Fruit fly (Drosophila melanogaster) whole organism, embryonic: ENCODE results near the gene RpS25.

ENCODE experiments used
- Aef1 ChIP-seq: fragments of 200-800 bp; sonication (Bioruptor generic); IDR thresholded peaks from 3 replicates; pipeline ENCODE4 v1.3.6; 2022; ENCODE audit warnings: missing biosample characterization, missing genetic modification characterization
- Asciz ChIP-seq: fragments of 200-800 bp; sonication (Bioruptor generic); optimal IDR thresholded peaks from 2 replicates; lab custom pipeline; 2017; ENCODE audit warnings: missing biosample characterization, mild to moderate bottlenecking, missing genetic modification characterization, missing genetic modification reagents
- Bgb ChIP-seq: fragments of 200-800 bp; sonication (Bioruptor generic); IDR thresholded peaks from 2 replicates; pipeline ENCODE4 v1.3.6; 2022; ENCODE audit warnings: missing biosample characterization, missing genetic modification characterization; ENCODE audit not compliant: partially characterized antibody
- CG10654 ChIP-seq: fragments of 200-800 bp; sonication (Bioruptor generic); optimal IDR thresholded peaks from 2 replicates; lab custom pipeline; 2016; ENCODE audit warnings: missing biosample characterization, missing genetic modification characterization
- CG11456 ChIP-seq: fragments of 200-800 bp; sonication (Bioruptor generic); IDR thresholded peaks from 3 replicates; pipeline ENCODE4 v1.3.6; 2022; ENCODE audit warnings: missing biosample characterization, missing genetic modification characterization
- CG12219 ChIP-seq: fragments of 200-800 bp; sonication (Bioruptor generic); optimal IDR thresholded peaks from 3 replicates; lab custom pipeline; 2018; ENCODE audit warnings: missing biosample characterization, mild to moderate bottlenecking, missing genetic modification characterization
- CG12942 ChIP-seq: fragments of 200-800 bp; sonication (Bioruptor generic); optimal IDR thresholded peaks from 3 replicates; lab custom pipeline; 2016; ENCODE audit warnings: missing biosample characterization, missing genetic modification characterization
- CG13287 ChIP-seq: fragments of 200-800 bp; sonication (Bioruptor generic); IDR thresholded peaks from 2 replicates; pipeline ENCODE4 v1.3.6; 2022; ENCODE audit warnings: missing biosample characterization, missing genetic modification characterization; ENCODE audit not compliant: partially characterized antibody
- CG13296 ChIP-seq: fragments of 200-800 bp; sonication (Bioruptor generic); optimal IDR thresholded peaks from 3 replicates; lab custom pipeline; 2018; ENCODE audit warnings: missing biosample characterization, mild to moderate bottlenecking, missing genetic modification characterization
- CG13775 ChIP-seq: fragments of 200-800 bp; sonication (Bioruptor generic); optimal IDR thresholded peaks from 3 replicates; lab custom pipeline; 2017; ENCODE audit warnings: missing biosample characterization, mild to moderate bottlenecking, missing genetic modification characterization
- CG1529 ChIP-seq: fragments of 200-800 bp; sonication (Bioruptor generic); optimal IDR thresholded peaks from 3 replicates; lab custom pipeline; 2018; ENCODE audit warnings: missing biosample characterization, missing genetic modification characterization
- CG15514 ChIP-seq: fragments of 200-800 bp; sonication (Bioruptor generic); optimal IDR thresholded peaks from 3 replicates; lab custom pipeline; 2017; ENCODE audit warnings: missing biosample characterization, missing genetic modification characterization, mild to moderate bottlenecking, moderate library complexity, missing genetic modification reagents
- CG2712 ChIP-seq: fragments of 200-800 bp; optimal IDR thresholded peaks from 3 replicates; lab custom pipeline; 2019; ENCODE audit warnings: missing biosample characterization, mild to moderate bottlenecking, missing genetic modification characterization, moderate library complexity
- CG30403 ChIP-seq: fragments of 200-800 bp; sonication (Bioruptor generic); optimal IDR thresholded peaks from 3 replicates; lab custom pipeline; 2016; ENCODE audit warnings: missing biosample characterization, missing genetic modification characterization
- CG4424 ChIP-seq: fragments of 200-800 bp; sonication (Bioruptor generic); optimal IDR thresholded peaks from 3 replicates; lab custom pipeline; 2016; ENCODE audit warnings: missing biosample characterization, missing genetic modification characterization
- CG5180 ChIP-seq: fragments of 200-800 bp; sonication (Bioruptor generic); optimal IDR thresholded peaks from 3 replicates; lab custom pipeline; 2017; ENCODE audit warnings: missing biosample characterization, missing genetic modification characterization, mild to moderate bottlenecking, moderate library complexity, missing genetic modification reagents
- CG6791 ChIP-seq: fragments of 200-800 bp; sonication (Bioruptor generic); IDR thresholded peaks from 3 replicates; pipeline ENCODE4 v1.3.6; 2022; ENCODE audit warnings: missing biosample characterization, missing genetic modification characterization; ENCODE audit not compliant: partially characterized antibody
- CG6813 ChIP-seq: fragments of 200-800 bp; sonication (Bioruptor generic); optimal IDR thresholded peaks from 2 replicates; lab custom pipeline; 2017; ENCODE audit warnings: missing biosample characterization, missing genetic modification characterization, mild to moderate bottlenecking, moderate library complexity, missing genetic modification reagents
- CG8388 ChIP-seq: fragments of 200-800 bp; sonication (Bioruptor generic); optimal IDR thresholded peaks from 2 replicates; lab custom pipeline; 2019; ENCODE audit warnings: missing biosample characterization, mild to moderate bottlenecking, missing genetic modification characterization, moderate library complexity
- CG9727 ChIP-seq: fragments of 200-800 bp; sonication (Bioruptor generic); optimal IDR thresholded peaks from 3 replicates; lab custom pipeline; 2017; ENCODE audit warnings: missing biosample characterization, mild to moderate bottlenecking, missing genetic modification characterization
- CG9797 ChIP-seq: fragments of 200-800 bp; sonication (Bioruptor generic); optimal IDR thresholded peaks from 3 replicates; lab custom pipeline; 2018; ENCODE audit warnings: missing biosample characterization, mild to moderate bottlenecking, missing genetic modification characterization
- Doc3 ChIP-seq: fragments of 200-800 bp; sonication (Bioruptor generic); IDR thresholded peaks from 3 replicates; pipeline ENCODE4 v1.3.6; 2022; ENCODE audit warnings: missing biosample characterization, missing genetic modification characterization; ENCODE audit not compliant: partially characterized antibody
- Dp ChIP-seq: fragments of 200-800 bp; sonication (Bioruptor generic); optimal IDR thresholded peaks from 2 replicates; lab custom pipeline; 2018; ENCODE audit warnings: missing biosample characterization, mild to moderate bottlenecking, missing genetic modification characterization, moderate library complexity
- Elba2 ChIP-seq: fragments of 200-800 bp; sonication (Bioruptor generic); optimal IDR thresholded peaks from 3 replicates; lab custom pipeline; 2016; ENCODE audit warnings: missing biosample characterization, missing genetic modification characterization
- GATAe ChIP-seq: fragments of 200-800 bp; sonication (Bioruptor generic); conservative IDR thresholded peaks from 2 replicates; pipeline ENCODE4 v1.3.6; 2022; ENCODE audit warnings: missing biosample characterization, missing genetic modification characterization
- Jarid2 ChIP-seq: fragments of 200-800 bp; sonication (Bioruptor generic); optimal IDR thresholded peaks from 3 replicates; lab custom pipeline; 2017; ENCODE audit warnings: mild to moderate bottlenecking, missing biosample characterization, missing genetic modification reagents, missing genetic modification characterization
- MBD-R2 ChIP-seq: fragments of 200-800 bp; sonication (Bioruptor generic); IDR thresholded peaks from 2 replicates; pipeline ENCODE4 v1.3.6; 2022; ENCODE audit warnings: missing biosample characterization, missing genetic modification characterization
- Mad ChIP-seq: fragments of 200-800 bp; sonication (Bioruptor generic); optimal IDR thresholded peaks from 2 replicates; lab custom pipeline; 2016; ENCODE audit warnings: missing biosample characterization, missing genetic modification characterization
- Med ChIP-seq: fragments of 200-800 bp; sonication (Bioruptor generic); peaks from one replicate; lab custom pipeline; 2016; ENCODE audit warnings: missing biosample characterization, missing genetic modification characterization, mild to moderate bottlenecking, inconsistent platforms, moderate library complexity
- NFAT ChIP-seq: fragments of 200-800 bp; sonication (Bioruptor generic); IDR thresholded peaks from 2 replicates; pipeline ENCODE4 v1.3.6; 2022; ENCODE audit warnings: missing biosample characterization, missing genetic modification characterization
- Nf-YA ChIP-seq: fragments of 200-800 bp; sonication (Bioruptor generic); IDR thresholded peaks from 2 replicates; pipeline ENCODE4 v1.3.6; 2022; ENCODE audit warnings: missing biosample characterization, missing genetic modification characterization
- Oli ChIP-seq: fragments of 200-800 bp; sonication (Bioruptor generic); optimal IDR thresholded peaks from 2 replicates; lab custom pipeline; 2018; ENCODE audit warnings: missing biosample characterization, mild to moderate bottlenecking, missing genetic modification characterization, moderate library complexity
- Scr ChIP-seq: fragments of 200-800 bp; sonication (Bioruptor generic); IDR thresholded peaks from 2 replicates; pipeline ENCODE4 v1.3.6; 2022; ENCODE audit warnings: missing biosample characterization, missing genetic modification characterization; ENCODE audit not compliant: partially characterized antibody
- Usf ChIP-seq: fragments of 200-800 bp; sonication (Bioruptor generic); optimal IDR thresholded peaks from 2 replicates; lab custom pipeline; 2017; ENCODE audit warnings: missing genotype, missing biosample characterization, missing genetic modification characterization
- crp ChIP-seq, 2 experiments: fragments of 200-800 bp; sonication (Bioruptor generic); optimal IDR thresholded peaks; 2 replicates in 1 of 2; 3 replicates in 1 of 2; lab custom pipeline; 2017; ENCODE audit warnings: missing biosample characterization in 2 of 2, missing genetic modification characterization in 2 of 2, mild to moderate bottlenecking in 1 of 2, moderate library complexity in 1 of 2
- en ChIP-seq: fragments of 200-800 bp; sonication (Bioruptor generic); optimal IDR thresholded peaks from 2 replicates; lab custom pipeline; 2016; ENCODE audit warnings: missing biosample characterization, missing genetic modification characterization
- hb ChIP-seq: fragments of 200-800 bp; sonication (Bioruptor generic); IDR thresholded peaks from 3 replicates; pipeline ENCODE4 v1.3.6; 2022; ENCODE audit warnings: missing biosample characterization, missing genetic modification characterization; ENCODE audit not compliant: partially characterized antibody
- lilli ChIP-seq: fragments of 200-800 bp; sonication (Bioruptor generic); optimal IDR thresholded peaks from 3 replicates; lab custom pipeline; 2016; ENCODE audit warnings: missing biosample characterization, missing genetic modification characterization
- lov ChIP-seq, 2 experiments: fragments of 200-800 bp in 1 of 2; fragments of >200 bp in 1 of 2; sonication (Bioruptor generic) in 1 of 2; IDR thresholded peaks in 1 of 2; optimal IDR thresholded peaks in 1 of 2; 2 replicates in 1 of 2; 3 replicates in 1 of 2; pipeline versions ENCODE4 v1.3.6 to Lab custom; 2017 to 2022; ENCODE audit warnings: missing biosample characterization in 1 of 2, missing genetic modification characterization in 1 of 2
- nerfin-1 ChIP-seq: fragments of 200-800 bp; sonication (Bioruptor generic); optimal IDR thresholded peaks from 3 replicates; lab custom pipeline; 2019; ENCODE audit warnings: missing biosample characterization, mild to moderate bottlenecking, missing genetic modification characterization, moderate library complexity
- p53 ChIP-seq: fragments of 200-800 bp; sonication (Bioruptor generic); optimal IDR thresholded peaks from 2 replicates; lab custom pipeline; 2016; ENCODE audit warnings: missing biosample characterization, missing genetic modification characterization
- row ChIP-seq: fragments of 200-800 bp; sonication (Bioruptor generic); IDR thresholded peaks from 3 replicates; pipeline ENCODE4 v1.3.6; 2022; ENCODE audit warnings: missing biosample characterization, missing genetic modification characterization
- sc ChIP-seq, 3 experiments: fragments of >200 bp in 2 of 3; fragments of 200-800 bp in 1 of 3; sonication (Bioruptor generic) in 1 of 3; optimal IDR thresholded peaks; 2 replicates in 2 of 3; 3 replicates in 1 of 3; lab custom pipeline; 2017; ENCODE audit warnings: mild to moderate bottlenecking in 1 of 3, missing biosample characterization in 1 of 3, missing genetic modification characterization in 1 of 3, missing genetic modification reagents in 1 of 3
- sd ChIP-seq: fragments of 200-800 bp; sonication (Bioruptor generic); optimal IDR thresholded peaks from 3 replicates; lab custom pipeline; 2018; ENCODE audit warnings: missing biosample characterization, mild to moderate bottlenecking, missing genetic modification characterization, moderate library complexity
- sens ChIP-seq: fragments of 200-800 bp; sonication (Bioruptor generic); peaks from one replicate; lab custom pipeline; 2016; ENCODE audit warnings: missing biosample characterization, missing genetic modification characterization
- shn ChIP-seq: fragments of 200-800 bp; sonication (Bioruptor generic); optimal IDR thresholded peaks from 3 replicates; lab custom pipeline; 2016; ENCODE audit warnings: missing biosample characterization, missing genetic modification characterization
- slou ChIP-seq: fragments of 200-800 bp; sonication (Bioruptor generic); optimal IDR thresholded peaks from 3 replicates; lab custom pipeline; 2016; ENCODE audit warnings: missing biosample characterization, missing genetic modification characterization
- stc ChIP-seq: fragments of 200-800 bp; sonication (Bioruptor generic); IDR thresholded peaks from 2 replicates; pipeline ENCODE4 v1.3.6; 2022; ENCODE audit warnings: missing biosample characterization, missing genetic modification characterization
- tin ChIP-seq: fragments of 200-800 bp; sonication (Bioruptor generic); optimal IDR thresholded peaks from 3 replicates; lab custom pipeline; 2016; ENCODE audit warnings: missing biosample characterization, missing genetic modification characterization

The RpS25 gene

DNA sequence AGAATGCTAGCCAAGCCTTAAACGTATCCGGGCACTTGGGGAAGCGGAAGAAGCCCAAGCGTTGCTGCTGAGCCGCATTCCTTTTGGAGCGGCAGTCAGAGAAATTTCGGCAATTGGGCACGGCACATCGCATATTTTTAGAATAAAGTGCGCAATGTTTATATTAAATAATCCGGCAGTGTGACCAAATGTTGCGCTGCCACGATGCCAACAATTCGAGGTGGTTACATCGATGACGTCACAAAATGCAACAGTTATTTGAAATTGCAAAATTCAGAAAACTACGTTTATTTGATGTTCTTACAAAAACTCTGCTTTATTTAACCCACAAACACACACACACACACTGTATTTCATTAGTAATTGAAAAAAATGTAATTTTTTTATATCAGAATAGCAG is 3.8 kb upstream of the RpS25 start, which contains the start of gene CG6689 (continued):
- TF ChIP-seq Oli (no peak), CG12219 (GFP tag; lab: Kevin White, UChicago) (no peak), lov (optimal IDR thresholded peaks at IDR 0.05; lab: Kevin White, UChicago) (no peak), lov (GFP tag; IDR thresholded peaks at IDR 0.05; lab: Robert Waterston, UW) (peak; percentile 54; the same call in 1 of the 3 replicates), Scr (0 out of 2 replicates have a peak, but pooled peaks have one; percentile 20), sc (optimal IDR thresholded peaks at IDR 0.05; lab: Kevin White, UChicago) (no peak), sc (GFP tag; optimal IDR thresholded peaks at IDR 0.05; lab: Kevin White, UChicago) (no peak), Nf-YA (GFP tag; lab: Robert Waterston, UW) (no peak), stc (GFP tag; lab: Robert Waterston, UW) (no peak), CG8388 (GFP tag; lab: Kevin White, UChicago) (peak; percentile 24), CG12942 (GFP tag; lab: Kevin White, UChicago) (no peak), NFAT (GFP tag; lab: Robert Waterston, UW) (no peak), tin (GFP tag; lab: Kevin White, UChicago) (no peak), CG6791 (no peak), nerfin-1 (tag; lab: Kevin White, UChicago) (no peak), CG30403 (GFP tag; lab: Kevin White, UChicago) (no peak), CG13287 (GFP tag; lab: Robert Waterston, UW) (peak; percentile 36; the same call in 1 of the 2 replicates), CG15514 (GFP tag; lab: Kevin White, UChicago) (peak; percentile 33), CG9727 (GFP tag; lab: Kevin White, UChicago) (no peak), CG2712 (tag; lab: Kevin White, UChicago) (peak; percentile 5), sd (tag; lab: Kevin White, UChicago) (peak; percentile 68), CG13296 (peak; percentile 15), CG13775 (GFP tag; lab: Kevin White, UChicago) (peak; percentile 26), crp (GFP tag; optimal IDR thresholded peaks at IDR 0.05; lab: Kevin White, UChicago) (no peak), Bgb (GFP tag; lab: Robert Waterston, UW) (peak; percentile 32; the same call in 1 of the 2 replicates), hb (no peak), Dp (GFP tag; lab: Kevin White, UChicago) (peak; percentile 69), Med (peak; percentile 88), en (no peak), Aef1 (no peak), CG10654 (GFP tag; lab: Kevin White, UChicago) (no peak), slou (GFP tag; lab: Kevin White, UChicago) (no peak), Mad (GFP tag; lab: Kevin White, UChicago) (no peak), CG11456 (GFP tag; lab: Robert Waterston, UW) (no peak), GATAe (GFP tag; lab: Robert Waterston, UW) (no peak), Doc3 (GFP tag; lab: Robert Waterston, UW) (no peak), CG9797 (peak; percentile 88), Jarid2 (no peak), Asciz (GFP tag; lab: Kevin White, UChicago) (no peak), sens (GFP tag; lab: Kevin White, UChicago) (peak; percentile 83), shn (GFP tag; lab: Kevin White, UChicago) (no peak), p53 (GFP tag; lab: Kevin White, UChicago) (no peak), MBD-R2 (GFP tag; lab: Robert Waterston, UW) (peak; percentile 94), CG1529 (no peak), lilli (GFP tag; lab: Kevin White, UChicago) (peak; percentile 43), CG5180 (GFP tag; lab: Kevin White, UChicago) (no peak), CG4424 (GFP tag; lab: Kevin White, UChicago) (no peak), row (GFP tag; lab: Robert Waterston, UW) (peak; percentile 92), CG6813 (GFP tag; lab: Kevin White, UChicago) (no peak), Usf (GFP tag; lab: Kevin White, UChicago) (no peak), Elba2 (GFP tag; lab: Kevin White, UChicago) (peak; percentile 48)
